Fruit fly (Drosophila melanogaster) whole organism, adult: ENCODE data around the gene CG14989.

Source experiments
- CG12768 ChIP-seq: fragments of 200-800 bp; sonication (Bioruptor generic); optimal IDR thresholded peaks from 2 replicates; lab custom pipeline; 2017; ENCODE audit warnings: missing biosample characterization, missing genetic modification characterization, mild to moderate bottlenecking, moderate library complexity, missing genetic modification reagents
- CG14711 ChIP-seq: fragments of 200-800 bp; sonication (Bioruptor generic); optimal IDR thresholded peaks from 2 replicates; lab custom pipeline; 2018; ENCODE audit warnings: missing biosample characterization, mild to moderate bottlenecking, missing genetic modification characterization, moderate library complexity
- CG1620 ChIP-seq: fragments of 200-800 bp; sonication (Bioruptor generic); optimal IDR thresholded peaks from 2 replicates; lab custom pipeline; 2016; ENCODE audit warnings: missing biosample characterization, missing genetic modification characterization
- CG33017 ChIP-seq: fragments of 200-800 bp; sonication (Bioruptor generic); optimal IDR thresholded peaks from 2 replicates; lab custom pipeline; 2018; ENCODE audit warnings: missing biosample characterization, mild to moderate bottlenecking, missing genetic modification characterization, moderate library complexity
- CG7101 ChIP-seq: fragments of 200-800 bp; sonication (Bioruptor generic); optimal IDR thresholded peaks from 2 replicates; lab custom pipeline; 2018; ENCODE audit warnings: missing biosample characterization, mild to moderate bottlenecking, missing genetic modification characterization, moderate library complexity
- Clk ChIP-seq: fragments of 200-800 bp; sonication (Bioruptor generic); optimal IDR thresholded peaks from 2 replicates; lab custom pipeline; 2017; ENCODE audit warnings: missing biosample characterization, missing genetic modification characterization
- Mnt ChIP-seq: fragments of 200-800 bp; sonication (Bioruptor generic); optimal IDR thresholded peaks from 2 replicates; lab custom pipeline; 2016; ENCODE audit warnings: missing biosample characterization, mild to moderate bottlenecking, missing genetic modification characterization
- pad ChIP-seq: fragments of 200-800 bp; sonication (Bioruptor generic); optimal IDR thresholded peaks from 3 replicates; lab custom pipeline; 2017; ENCODE audit warnings: missing biosample characterization, missing genetic modification characterization, mild to moderate bottlenecking, moderate library complexity, missing genetic modification reagents
- toe ChIP-seq: fragments of 200-800 bp; sonication (Bioruptor generic); optimal IDR thresholded peaks from 2 replicates; lab custom pipeline; 2016; ENCODE audit warnings: missing biosample characterization, missing genetic modification characterization

DNA sequence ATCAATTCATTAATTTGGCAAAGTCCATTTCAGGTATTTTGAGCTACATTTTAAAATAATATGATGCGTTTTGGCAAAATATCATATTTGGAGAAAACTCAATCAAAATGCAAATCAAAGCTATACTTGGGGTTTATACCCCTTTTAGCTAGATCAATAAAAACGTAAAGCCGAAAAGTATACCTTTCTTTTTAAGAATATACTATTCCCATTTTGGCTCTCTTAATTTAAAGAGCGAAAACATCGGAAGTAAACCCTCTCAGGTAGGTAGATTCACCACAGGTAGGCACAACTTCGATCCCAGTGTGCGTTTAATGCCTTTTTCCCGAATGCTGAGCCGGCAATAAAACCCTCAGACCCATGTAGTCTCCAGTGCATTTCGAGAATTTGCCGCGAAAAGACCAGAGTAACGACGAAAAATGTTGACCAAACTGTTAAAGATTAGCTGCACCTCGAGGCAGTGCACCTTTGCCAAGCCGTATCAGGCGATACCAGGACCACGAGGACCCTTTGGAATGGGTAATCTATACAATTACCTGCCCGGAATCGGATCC, 25.4 kb upstream of the CG14989 start, which contains the start of gene dib:
- TF ChIP-seq CG7101 (tag; lab: Kevin White, UChicago) (no peak), Mnt (no peak), CG12768 (no peak), toe (GFP tag; lab: Kevin White, UChicago) (no peak), Clk (GFP tag; lab: Kevin White, UChicago) (no peak), pad (GFP tag; lab: Kevin White, UChicago) (peak; percentile 73), CG33017 (tag; lab: Kevin White, UChicago) (no peak), CG1620 (no peak), CG14711 (no peak)
